Worm (Caenorhabditis elegans): Measurements from ENCODE around the gene ceh-90.

- TF ChIP-seq him-1 (tag; optimal IDR thresholded peaks at IDR 0.05): no peak
- TF ChIP-seq snpc-4 (GFP tag; optimal IDR thresholded peaks at IDR 0.05): no peak
- TF ChIP-seq snpc-4 (tag; optimal IDR thresholded peaks at IDR 0.05): no peak
- no peak for TF ChIP-seq B0261.1 (tag; optimal IDR thresholded peaks at IDR 0.05)
Observed at ce11 chrX:14156913-14157312, at the start of gene ceh-90.

Data from whole organism, young adult.